Fruit fly (Drosophila melanogaster) S2 (cell line): Measurements from ENCODE around the gene Npl4.

Experiments used
- CG8478 ChIP-seq: fragments of >200 bp; optimal IDR thresholded peaks from 2 replicates; lab custom pipeline; 2018
- CTCF ChIP-seq, 2 experiments: fragments of >200 bp; optimal IDR thresholded peaks; 2 replicates each; lab custom pipeline; 2018

dm6 chr3R:25594128-25594527 lies 30.3 kb downstream of the Npl4 start:
- TF ChIP-seq CG8478 (lab: Kevin White, UChicago) = no peak
- peak; percentile 73 to 88 for TF ChIP-seq CTCF (optimal IDR thresholded peaks at IDR 0.05; lab: Kevin White, UChicago)
